Worm (Caenorhabditis elegans): ENCODE results near the gene srg-44.

Gene srg-44

ce11 chrV:17298657-17299056 lies 29.9 kb upstream of the srg-44 start:
- TF ChIP-seq nhr-77 (tag; optimal IDR thresholded peaks at IDR 0.05) (no peak), tbx-2 (tag; optimal IDR thresholded peaks at IDR 0.05) (no peak), lin-39 (tag; optimal IDR thresholded peaks at IDR 0.05) (no peak), ceh-90 (tag; optimal IDR thresholded peaks at IDR 0.05) (no peak), ama-1 (optimal IDR thresholded peaks at IDR 0.05) (no peak), aha-1 (tag; optimal IDR thresholded peaks at IDR 0.05) (no peak), nhr-47 (tag; optimal IDR thresholded peaks at IDR 0.05) (no peak), fkh-10 (GFP tag; optimal IDR thresholded peaks at IDR 0.05) (no peak), ceh-88 (GFP tag; IDR thresholded peaks at IDR 0.05) (no peak), aly-2 (tag; optimal IDR thresholded peaks at IDR 0.05) (no peak), efl-1 (optimal IDR thresholded peaks at IDR 0.05) (no peak), efl-1 (GFP tag; optimal IDR thresholded peaks at IDR 0.05 in 1 of 2) (no peak), irx-1 (tag; optimal IDR thresholded peaks at IDR 0.05) (no peak), zag-1 (tag; optimal IDR thresholded peaks at IDR 0.05) (no peak), ceh-63 (GFP tag; optimal IDR thresholded peaks at IDR 0.05) (no peak), ceh-82 (tag; optimal IDR thresholded peaks at IDR 0.05) (no peak), C16A3.4 (tag; optimal IDR thresholded peaks at IDR 0.05) (no peak), nhr-84 (tag; optimal IDR thresholded peaks at IDR 0.05) (no peak), tlp-1 (tag; optimal IDR thresholded peaks at IDR 0.05) (no peak), mab-9 (GFP tag; IDR thresholded peaks at IDR 0.05) (no peak)

- TF ChIP-seq nhr-237 (tag; optimal IDR thresholded peaks at IDR 0.05) (no peak), zag-1 (tag; optimal IDR thresholded peaks at IDR 0.05) (no peak), blmp-1 (tag; optimal IDR thresholded peaks at IDR 0.05) (no peak), grh-1 (GFP tag; IDR thresholded peaks at IDR 0.05) (no peak), hlh-17 (GFP tag; optimal IDR thresholded peaks at IDR 0.05; ENCODE audit: borderline replicate concordance) (no peak), alr-1 (tag; optimal IDR thresholded peaks at IDR 0.05; ENCODE audit: borderline replicate concordance) (no peak), pax-3 (tag; optimal IDR thresholded peaks at IDR 0.05) (no peak)
These were observed 27.2 kb upstream of the srg-44 start, which contains the start of gene K10G4.5 for ce11 chrV:17301375-17301774. TSS of gene K10G4.5 (minus strand) at chrV:17301475.

ce11 chrV:17302754-17303153 lies 25.8 kb upstream of the srg-44 start, which contains the start of gene sri-70:
TSS of gene sri-70 (plus strand) at chrV:17303054.
- no peak for TF ChIP-seq ztf-11 (tag; optimal IDR thresholded peaks at IDR 0.05)
- no peak for TF ChIP-seq unc-62 (GFP tag; optimal IDR thresholded peaks at IDR 0.05)
- no peak for TF ChIP-seq nhr-85 (tag)
- TF ChIP-seq unc-86 (tag; optimal IDR thresholded peaks at IDR 0.05), result no peak
- no peak for TF ChIP-seq mep-1 (tag; optimal IDR thresholded peaks at IDR 0.05)
- TF ChIP-seq ceh-82 (tag; optimal IDR thresholded peaks at IDR 0.05), result no peak
- TF ChIP-seq unc-130 (tag; optimal IDR thresholded peaks at IDR 0.05), result no peak
- TF ChIP-seq tbx-2 (tag; optimal IDR thresholded peaks at IDR 0.05), result no peak
- TF ChIP-seq ceh-63 (GFP tag; optimal IDR thresholded peaks at IDR 0.05), result no peak
- no peak for TF ChIP-seq egl-27 (tag; optimal IDR thresholded peaks at IDR 0.05)
- no peak for TF ChIP-seq fkh-8 (tag; optimal IDR thresholded peaks at IDR 0.05)
- no peak for TF ChIP-seq fkh-4 (tag; optimal IDR thresholded peaks at IDR 0.05; ENCODE audit: borderline replicate concordance)
- TF ChIP-seq nhr-28 (tag; optimal IDR thresholded peaks at IDR 0.05), result no peak

- TF ChIP-seq lir-3 (tag; optimal IDR thresholded peaks at IDR 0.05; ENCODE audit: poor library complexity) (no peak), irx-1 (tag; optimal IDR thresholded peaks at IDR 0.05) (no peak), lsy-2 (tag; optimal IDR thresholded peaks at IDR 0.05) (no peak), mef-2 (tag; optimal IDR thresholded peaks at IDR 0.05) (no peak), fkh-10 (GFP tag; optimal IDR thresholded peaks at IDR 0.05) (no peak), lin-14 (GFP tag; optimal IDR thresholded peaks at IDR 0.05) (no peak), mdl-1 (tag; optimal IDR thresholded peaks at IDR 0.05) (no peak), nhr-71 (tag; optimal IDR thresholded peaks at IDR 0.05) (no peak), nhr-85 (tag) (no peak), C34B4.2 (tag; optimal IDR thresholded peaks at IDR 0.05) (no peak), dpl-1 (GFP tag; optimal IDR thresholded peaks at IDR 0.05) (no peak), elt-2 (tag; optimal IDR thresholded peaks at IDR 0.05) (no peak), unc-86 (tag; optimal IDR thresholded peaks at IDR 0.05) (no peak), ceh-8 (GFP tag; optimal IDR thresholded peaks at IDR 0.05) (no peak), hlh-17 (GFP tag; optimal IDR thresholded peaks at IDR 0.05; ENCODE audit: borderline replicate concordance) (no peak), unc-62 (GFP tag; optimal IDR thresholded peaks at IDR 0.05) (no peak), egl-27 (tag; optimal IDR thresholded peaks at IDR 0.05) (no peak), lin-39 (tag; optimal IDR thresholded peaks at IDR 0.05) (no peak), C04F5.9 (tag; optimal IDR thresholded peaks at IDR 0.05) (no peak), ets-5 (GFP tag; IDR thresholded peaks at IDR 0.05) (no peak)
These were observed 25.2 kb upstream of the srg-44 start for ce11 chrV:17303392-17303791.
